Fruit fly (Drosophila melanogaster) whole organism, prepupa: ENCODE data around the gene Gba1b.
A peak's percentile ranks its signal among the peaks of the same experiment; 100 is the strongest.

Experiments used
- Blimp-1 ChIP-seq: fragments of 200-800 bp; sonication (Bioruptor generic); optimal IDR thresholded peaks from 3 replicates; lab custom pipeline; 2017; ENCODE audit warnings: missing biosample characterization, missing genetic modification characterization, mild to moderate bottlenecking, moderate library complexity, missing genetic modification reagents
- CG10631 ChIP-seq: fragments of 200-800 bp; sonication (Bioruptor generic); optimal IDR thresholded peaks from 2 replicates; lab custom pipeline; 2016; ENCODE audit warnings: missing biosample characterization, missing genetic modification characterization
- CG10669 ChIP-seq: fragments of 200-800 bp; sonication (Bioruptor generic); optimal IDR thresholded peaks from 3 replicates; lab custom pipeline; 2018; ENCODE audit warnings: missing biosample characterization, mild to moderate bottlenecking, missing genetic modification characterization, moderate library complexity
- CG11762 ChIP-seq: fragments of 200-800 bp; sonication (Bioruptor generic); optimal IDR thresholded peaks from 3 replicates; lab custom pipeline; 2016; ENCODE audit warnings: missing biosample characterization, missing genetic modification characterization; ENCODE audit not compliant: insufficient read depth
- CG11902 ChIP-seq: fragments of 200-800 bp; sonication (Bioruptor generic); optimal IDR thresholded peaks from 3 replicates; lab custom pipeline; 2016; ENCODE audit warnings: missing biosample characterization, missing genetic modification characterization
- CG16779 ChIP-seq: fragments of 200-800 bp; sonication (Bioruptor generic); optimal IDR thresholded peaks from 3 replicates; lab custom pipeline; 2017; ENCODE audit warnings: missing biosample characterization, mild to moderate bottlenecking, missing genetic modification characterization
- CG3032 ChIP-seq: fragments of 200-800 bp; optimal IDR thresholded peaks from 2 replicates; lab custom pipeline; 2019; ENCODE audit warnings: missing biosample characterization, mild to moderate bottlenecking, missing genetic modification characterization, moderate library complexity
- CG32006 ChIP-seq: fragments of 200-800 bp; sonication (Bioruptor generic); optimal IDR thresholded peaks from 3 replicates; lab custom pipeline; 2017; ENCODE audit warnings: missing biosample characterization, mild to moderate bottlenecking, missing genetic modification characterization
- CG34406 ChIP-seq: fragments of 200-800 bp; sonication (Bioruptor generic); optimal IDR thresholded peaks from 3 replicates; lab custom pipeline; 2016; ENCODE audit warnings: missing biosample characterization, missing genetic modification characterization
- CG3919 ChIP-seq: fragments of 200-800 bp; sonication (Bioruptor generic); optimal IDR thresholded peaks from 3 replicates; lab custom pipeline; 2016; ENCODE audit warnings: missing biosample characterization, missing genetic modification characterization
- CG4318 ChIP-seq: fragments of 200-800 bp; sonication (Bioruptor generic); optimal IDR thresholded peaks from 3 replicates; lab custom pipeline; 2017; ENCODE audit warnings: missing biosample characterization, mild to moderate bottlenecking, missing genetic modification characterization
- CG6163 ChIP-seq: fragments of 200-800 bp; sonication (Bioruptor generic); IDR thresholded peaks from 3 replicates; pipeline ENCODE4 v1.3.6; 2022; ENCODE audit warnings: missing biosample characterization, missing genetic modification characterization
- CG6276 ChIP-seq: fragments of 200-800 bp; sonication (Bioruptor generic); optimal IDR thresholded peaks from 2 replicates; lab custom pipeline; 2017; ENCODE audit warnings: missing biosample characterization, mild to moderate bottlenecking, missing genetic modification characterization
- CG7368 ChIP-seq: fragments of 200-800 bp; sonication (Bioruptor generic); optimal IDR thresholded peaks from 3 replicates; lab custom pipeline; 2016; ENCODE audit warnings: missing biosample characterization, missing genetic modification characterization
- CG8119 ChIP-seq: fragments of 200-800 bp; sonication (Bioruptor generic); IDR thresholded peaks from 3 replicates; pipeline ENCODE4 v1.3.6; 2022; ENCODE audit warnings: missing biosample characterization, missing genetic modification characterization
- CG8319 ChIP-seq: fragments of 200-800 bp; sonication (Bioruptor generic); optimal IDR thresholded peaks from 3 replicates; lab custom pipeline; 2016; ENCODE audit warnings: missing biosample characterization, missing genetic modification characterization
- CG8632 ChIP-seq: fragments of 200-800 bp; sonication (Bioruptor generic); optimal IDR thresholded peaks from 3 replicates; lab custom pipeline; 2016; ENCODE audit warnings: missing biosample characterization, missing genetic modification characterization
- CG9139 ChIP-seq: fragments of 200-800 bp; sonication (Bioruptor generic); optimal IDR thresholded peaks from 3 replicates; lab custom pipeline; 2017; ENCODE audit warnings: missing biosample characterization, mild to moderate bottlenecking, missing genetic modification characterization
- Eip75B ChIP-seq: fragments of 200-800 bp; sonication (Bioruptor generic); optimal IDR thresholded peaks from 3 replicates; lab custom pipeline; 2016; ENCODE audit warnings: missing biosample characterization, missing genetic modification characterization
- Eip78C ChIP-seq: fragments of 200-800 bp; sonication (Bioruptor generic); peaks from one replicate; lab custom pipeline; 2016; ENCODE audit warnings: missing biosample characterization, missing genetic modification characterization
- Ets21C ChIP-seq: fragments of 200-800 bp; sonication (Bioruptor generic); optimal IDR thresholded peaks from 3 replicates; lab custom pipeline; 2016; ENCODE audit warnings: missing biosample characterization, missing genetic modification characterization
- Gug ChIP-seq: fragments of 200-800 bp; sonication (Bioruptor generic); IDR thresholded peaks from 2 replicates; pipeline ENCODE4 v1.3.6; 2022; ENCODE audit warnings: missing biosample characterization, missing genetic modification characterization
- Hr38 ChIP-seq: sonication (Bioruptor generic); optimal IDR thresholded peaks from 2 replicates; lab custom pipeline; 2016; ENCODE audit warnings: missing biosample characterization, missing genetic modification characterization
- Hr39 ChIP-seq: fragments of 200-800 bp; sonication (Bioruptor generic); optimal IDR thresholded peaks from 2 replicates; lab custom pipeline; 2016; ENCODE audit warnings: missing biosample characterization, missing genetic modification characterization
- Hr4 ChIP-seq: fragments of 200-800 bp; sonication (Bioruptor generic); optimal IDR thresholded peaks from 3 replicates; lab custom pipeline; 2016; ENCODE audit warnings: missing biosample characterization, missing genetic modification characterization
- Lpt ChIP-seq: fragments of 200-800 bp; sonication (Bioruptor generic); optimal IDR thresholded peaks from 3 replicates; lab custom pipeline; 2016; ENCODE audit warnings: missing biosample characterization, missing genetic modification characterization
- Met ChIP-seq: fragments of 200-800 bp; sonication (Bioruptor generic); optimal IDR thresholded peaks from 3 replicates; lab custom pipeline; 2016; ENCODE audit warnings: missing biosample characterization, missing genetic modification characterization
- OdsH ChIP-seq: fragments of 200-800 bp; sonication (Bioruptor generic); optimal IDR thresholded peaks from 3 replicates; lab custom pipeline; 2016; ENCODE audit warnings: missing biosample characterization, missing genetic modification characterization
- Sox102F ChIP-seq: fragments of 200-800 bp; sonication (Bioruptor generic); optimal IDR thresholded peaks from 2 replicates; lab custom pipeline; 2016; ENCODE audit warnings: missing biosample characterization, mild to moderate bottlenecking, missing genetic modification characterization
- Sox15 ChIP-seq: fragments of 200-800 bp; sonication (Bioruptor generic); optimal IDR thresholded peaks from 3 replicates; lab custom pipeline; 2016; ENCODE audit warnings: missing biosample characterization, missing genetic modification characterization
- achi ChIP-seq: fragments of 200-800 bp; sonication (Bioruptor generic); optimal IDR thresholded peaks from 3 replicates; lab custom pipeline; 2016; ENCODE audit warnings: missing biosample characterization, missing genetic modification characterization
- acj6 ChIP-seq: fragments of 200-800 bp; sonication (Bioruptor generic); optimal IDR thresholded peaks from 3 replicates; lab custom pipeline; 2016; ENCODE audit warnings: missing biosample characterization, missing genetic modification characterization
- cyc ChIP-seq: fragments of 200-800 bp; sonication (Bioruptor generic); optimal IDR thresholded peaks from 3 replicates; lab custom pipeline; 2016; ENCODE audit warnings: missing biosample characterization, missing genetic modification characterization
- dac ChIP-seq: fragments of 200-800 bp; sonication (Bioruptor generic); optimal IDR thresholded peaks from 2 replicates; lab custom pipeline; 2017; ENCODE audit warnings: missing biosample characterization, mild to moderate bottlenecking, missing genetic modification characterization
- dsx ChIP-seq: fragments of 200-800 bp; optimal IDR thresholded peaks from 3 replicates; lab custom pipeline; 2019; ENCODE audit warnings: missing biosample characterization, mild to moderate bottlenecking, missing genetic modification characterization, moderate library complexity; ENCODE audit not compliant: poor library complexity, severe bottlenecking
- eg ChIP-seq: fragments of 200-800 bp; sonication (Bioruptor generic); IDR thresholded peaks from 3 replicates; pipeline ENCODE4 v1.3.6; 2022; ENCODE audit warnings: missing biosample characterization, missing genetic modification characterization
- fd85E ChIP-seq: fragments of 200-800 bp; sonication (Bioruptor generic); optimal IDR thresholded peaks from 3 replicates; lab custom pipeline; 2016; ENCODE audit warnings: missing biosample characterization, missing genetic modification characterization
- fkh ChIP-seq: fragments of 200-800 bp; sonication (Bioruptor generic); optimal IDR thresholded peaks from 3 replicates; lab custom pipeline; 2017; ENCODE audit warnings: missing biosample characterization, mild to moderate bottlenecking, missing genetic modification characterization, moderate library complexity
- net ChIP-seq: fragments of 200-800 bp; sonication (Bioruptor generic); optimal IDR thresholded peaks from 3 replicates; lab custom pipeline; 2016; ENCODE audit warnings: missing biosample characterization, missing genetic modification characterization
- pdm3 ChIP-seq: fragments of 200-800 bp; sonication (Bioruptor generic); optimal IDR thresholded peaks from 3 replicates; lab custom pipeline; 2016; ENCODE audit warnings: missing biosample characterization, missing genetic modification characterization
- spab ChIP-seq: fragments of 200-800 bp; sonication (Bioruptor generic); optimal IDR thresholded peaks from 2 replicates; lab custom pipeline; 2017; ENCODE audit warnings: missing biosample characterization, mild to moderate bottlenecking, missing genetic modification characterization, missing genetic modification reagents
- topi ChIP-seq: fragments of 200-800 bp; sonication (Bioruptor generic); optimal IDR thresholded peaks from 3 replicates; lab custom pipeline; 2016; ENCODE audit warnings: missing biosample characterization, missing genetic modification characterization
- vri ChIP-seq: fragments of 200-800 bp; sonication (Bioruptor generic); optimal IDR thresholded peaks from 3 replicates; lab custom pipeline; 2016; ENCODE audit warnings: missing biosample characterization, mild to moderate bottlenecking, missing genetic modification characterization

Gene Gba1b

dm6 chr3R:23674369-23674768 lies 30.2 kb upstream of the Gba1b start (continued):
- TF ChIP-seq eg (GFP tag; lab: Robert Waterston, UW) (0 out of 3 replicates have a peak, but pooled peaks have one; percentile 12), CG32006 (peak; percentile 58), CG16779 (tag; lab: Kevin White, UChicago) (no peak), Gug (GFP tag; lab: Robert Waterston, UW) (no peak), Hr39 (GFP tag; lab: Kevin White, UChicago) (peak; percentile 5), CG7368 (no peak), CG9139 (GFP tag; lab: Kevin White, UChicago) (no peak), CG8319 (GFP tag; lab: Kevin White, UChicago) (no peak), Lpt (GFP tag; lab: Kevin White, UChicago) (no peak), Ets21C (no peak), spab (GFP tag; lab: Kevin White, UChicago) (no peak), Sox15 (no peak), CG8632 (GFP tag; lab: Kevin White, UChicago) (peak; percentile 22), fd85E (GFP tag; lab: Kevin White, UChicago) (no peak), cyc (GFP tag; lab: Kevin White, UChicago) (no peak), CG8119 (peak; percentile 37; the same call in 1 of the 3 replicates), acj6 (GFP tag; lab: Kevin White, UChicago) (no peak), CG11902 (GFP tag; lab: Kevin White, UChicago) (no peak), Hr38 (GFP tag; lab: Kevin White, UChicago) (no peak), net (GFP tag; lab: Kevin White, UChicago) (peak; percentile 37), dac (GFP tag; lab: Kevin White, UChicago) (peak; percentile 24), Sox102F (GFP tag; lab: Kevin White, UChicago) (peak; percentile 42), CG3032 (tag; lab: Kevin White, UChicago) (no peak), Blimp-1 (no peak), topi (GFP tag; lab: Kevin White, UChicago) (peak; percentile 29), vri (GFP tag; lab: Kevin White, UChicago) (no peak), Met (peak; percentile 32), pdm3 (GFP tag; lab: Kevin White, UChicago) (peak; percentile 35), fkh (no peak), dsx (GFP tag; lab: Kevin White, UChicago) (no peak), CG10631 (GFP tag; lab: Kevin White, UChicago) (no peak)

dm6 chr3R:23675646-23676045 lies 29.0 kb upstream of the Gba1b start:
- peak; percentile 26 for TF ChIP-seq OdsH (GFP tag; lab: Kevin White, UChicago)
- peak; percentile 33 for TF ChIP-seq achi (GFP tag; lab: Kevin White, UChicago)
- TF ChIP-seq CG3919, result peak; percentile 42
- TF ChIP-seq dac (GFP tag; lab: Kevin White, UChicago), result peak; percentile 18
- TF ChIP-seq CG6276 (GFP tag; lab: Kevin White, UChicago), result peak; percentile 24
- peak; percentile 47 for TF ChIP-seq CG4318 (GFP tag; lab: Kevin White, UChicago)
- peak; percentile 20 for TF ChIP-seq Hr4 (GFP tag; lab: Kevin White, UChicago)
- peak; percentile 74 for TF ChIP-seq CG32006
- no peak for TF ChIP-seq CG11902 (GFP tag; lab: Kevin White, UChicago)
- no peak for TF ChIP-seq CG10669
- peak; percentile 7 for TF ChIP-seq Eip75B
- TF ChIP-seq CG10631 (GFP tag; lab: Kevin White, UChicago), result peak; percentile 36
- peak; percentile 34 for TF ChIP-seq CG34406 (GFP tag; lab: Kevin White, UChicago)
- TF ChIP-seq cyc (GFP tag; lab: Kevin White, UChicago), result peak; percentile 8
- peak; percentile 78 for TF ChIP-seq Eip78C
- no peak for TF ChIP-seq CG16779 (tag; lab: Kevin White, UChicago)
- TF ChIP-seq CG11762 (GFP tag; lab: Kevin White, UChicago), result peak; percentile 10
- TF ChIP-seq CG6163 (GFP tag; lab: Robert Waterston, UW), result no peak
